Fruit fly (Drosophila melanogaster) whole organism, wandering third instar larva: ENCODE data around the gene CG7800.

ENCODE experiments used
- Jra ChIP-seq: sonication (Bioruptor generic); optimal IDR thresholded peaks from 2 replicates; lab custom pipeline; 2016; ENCODE audit warnings: missing biosample characterization, missing genetic modification characterization
- Mio ChIP-seq: sonication (Bioruptor generic); optimal IDR thresholded peaks from 2 replicates; lab custom pipeline; 2016; ENCODE audit warnings: missing biosample characterization, missing genetic modification characterization
- dsf ChIP-seq: sonication (Bioruptor generic); optimal IDR thresholded peaks from 2 replicates; lab custom pipeline; 2016; ENCODE audit warnings: missing biosample characterization, missing genetic modification characterization, borderline replicate concordance
- usp ChIP-seq: fragments of >200 bp; optimal IDR thresholded peaks from 2 replicates; lab custom pipeline; 2017; ENCODE audit warnings: missing biosample characterization, missing genetic modification characterization

- TF ChIP-seq dsf (no peak), Jra (GFP tag; lab: Kevin White, UChicago) (no peak), Mio (no peak), usp (no peak)
Measured at dm6 chr3R:8206019-8206418, 11.7 kb upstream of the CG7800 start.
